Fruit fly (Drosophila melanogaster) whole organism, embryonic: ENCODE data around the gene pkaap.

ENCODE experiments used
- ATbp ChIP-seq: fragments of 200-800 bp; sonication (Bioruptor generic); optimal IDR thresholded peaks from 2 replicates; lab custom pipeline; 2017; ENCODE audit warnings: missing biosample characterization, mild to moderate bottlenecking, missing genetic modification characterization, missing genetic modification reagents
- Atf6 ChIP-seq: fragments of 200-800 bp; sonication (Bioruptor generic); IDR thresholded peaks from 2 replicates; pipeline ENCODE4 v1.3.6; 2022; ENCODE audit warnings: missing biosample characterization, missing genetic modification characterization
- CG10543 ChIP-seq: fragments of 200-800 bp; sonication (Bioruptor generic); optimal IDR thresholded peaks from 3 replicates; lab custom pipeline; 2017; ENCODE audit warnings: missing biosample characterization, mild to moderate bottlenecking, missing genetic modification characterization, moderate library complexity
- CG11504 ChIP-seq: fragments of 200-800 bp; sonication (Bioruptor generic); optimal IDR thresholded peaks from 3 replicates; lab custom pipeline; 2019; ENCODE audit warnings: missing biosample characterization, mild to moderate bottlenecking, missing genetic modification characterization, moderate library complexity
- CG13894 ChIP-seq: fragments of 200-800 bp; sonication (Bioruptor generic); optimal IDR thresholded peaks from 3 replicates; lab custom pipeline; 2018; ENCODE audit warnings: missing biosample characterization, mild to moderate bottlenecking, missing genetic modification characterization, moderate library complexity
- CG15479 ChIP-seq: fragments of 200-800 bp; sonication (Bioruptor generic); optimal IDR thresholded peaks from 3 replicates; lab custom pipeline; 2019; ENCODE audit warnings: missing biosample characterization, mild to moderate bottlenecking, missing genetic modification characterization, moderate library complexity
- CG15514 ChIP-seq: fragments of 200-800 bp; sonication (Bioruptor generic); optimal IDR thresholded peaks from 3 replicates; lab custom pipeline; 2017; ENCODE audit warnings: missing biosample characterization, missing genetic modification characterization, mild to moderate bottlenecking, moderate library complexity, missing genetic modification reagents
- CG1602 ChIP-seq: fragments of 200-800 bp; sonication (Bioruptor generic); optimal IDR thresholded peaks from 3 replicates; lab custom pipeline; 2016; ENCODE audit warnings: missing biosample characterization, missing genetic modification characterization
- CG16779 ChIP-seq: fragments of 200-800 bp; sonication (Bioruptor generic); IDR thresholded peaks from 2 replicates; pipeline ENCODE4 v1.3.6; 2022; ENCODE audit warnings: missing biosample characterization, missing genetic modification characterization
- CG17385 ChIP-seq: fragments of 200-800 bp; sonication (Bioruptor generic); optimal IDR thresholded peaks from 3 replicates; lab custom pipeline; 2018; ENCODE audit warnings: missing biosample characterization, mild to moderate bottlenecking, missing genetic modification characterization
- CG2129 ChIP-seq: fragments of 200-800 bp; sonication (Bioruptor generic); IDR thresholded peaks from 2 replicates; pipeline ENCODE4 v1.3.6; 2022; ENCODE audit warnings: missing biosample characterization, missing genetic modification characterization; ENCODE audit not compliant: partially characterized antibody
- CG2678 ChIP-seq: fragments of 200-800 bp; sonication (Bioruptor generic); optimal IDR thresholded peaks from 3 replicates; lab custom pipeline; 2019; ENCODE audit warnings: missing biosample characterization, mild to moderate bottlenecking, missing genetic modification characterization, moderate library complexity
- CG2889 ChIP-seq: fragments of 200-800 bp; sonication (Bioruptor generic); IDR thresholded peaks from 3 replicates; pipeline ENCODE4 v1.3.6; 2022; ENCODE audit warnings: missing biosample characterization, missing genetic modification characterization
- CG34376 ChIP-seq: fragments of 200-800 bp; sonication (Bioruptor generic); optimal IDR thresholded peaks from 2 replicates; lab custom pipeline; 2018; ENCODE audit warnings: missing biosample characterization, mild to moderate bottlenecking, missing genetic modification characterization
- CG3847 ChIP-seq: fragments of 200-800 bp; sonication (Bioruptor generic); IDR thresholded peaks from 2 replicates; pipeline ENCODE4 v1.3.6; 2022; ENCODE audit warnings: missing biosample characterization, missing genetic modification characterization
- CG4730 ChIP-seq: fragments of 200-800 bp; sonication (Bioruptor generic); IDR thresholded peaks from 2 replicates; pipeline ENCODE4 v1.3.6; 2022; ENCODE audit warnings: missing biosample characterization, missing genetic modification characterization
- CG4820 ChIP-seq: fragments of 200-800 bp; sonication (Bioruptor generic); optimal IDR thresholded peaks from 3 replicates; lab custom pipeline; 2016; ENCODE audit warnings: missing biosample characterization, missing genetic modification characterization
- CG6791 ChIP-seq: fragments of 200-800 bp; sonication (Bioruptor generic); IDR thresholded peaks from 3 replicates; pipeline ENCODE4 v1.3.6; 2022; ENCODE audit warnings: missing biosample characterization, missing genetic modification characterization; ENCODE audit not compliant: partially characterized antibody
- Fer1 ChIP-seq: fragments of 200-800 bp; sonication (Bioruptor generic); optimal IDR thresholded peaks from 2 replicates; lab custom pipeline; 2017; ENCODE audit warnings: missing biosample characterization, mild to moderate bottlenecking, missing genetic modification characterization
- H2.0 ChIP-seq: fragments of 200-800 bp; sonication (Bioruptor generic); IDR thresholded peaks from 2 replicates; pipeline ENCODE4 v1.3.6; 2022; ENCODE audit warnings: missing biosample characterization, missing genetic modification characterization
- Lim3 ChIP-seq: fragments of 200-800 bp; sonication (Bioruptor generic); IDR thresholded peaks from 2 replicates; pipeline ENCODE4 v1.3.6; 2022; ENCODE audit warnings: missing biosample characterization, missing genetic modification characterization
- Med ChIP-seq: fragments of 200-800 bp; sonication (Bioruptor generic); peaks from one replicate; lab custom pipeline; 2016; ENCODE audit warnings: missing biosample characterization, missing genetic modification characterization, mild to moderate bottlenecking, inconsistent platforms, moderate library complexity
- Pdp1 ChIP-seq, 2 experiments: fragments of 200-800 bp; sonication (Bioruptor generic); optimal IDR thresholded peaks; 3 replicates each; lab custom pipeline; 2016; ENCODE audit warnings: missing biosample characterization in 2 of 2, missing genetic modification characterization in 2 of 2, mild to moderate bottlenecking in 1 of 2, moderate library complexity in 1 of 2
- Sry-δ ChIP-seq: fragments of 200-800 bp; sonication (Bioruptor generic); optimal IDR thresholded peaks from 2 replicates; lab custom pipeline; 2016; ENCODE audit warnings: missing biosample characterization, missing genetic modification characterization
- abd-A ChIP-seq: fragments of 200-800 bp; sonication (Bioruptor generic); optimal IDR thresholded peaks from 3 replicates; lab custom pipeline; 2019; ENCODE audit warnings: missing biosample characterization, mild to moderate bottlenecking, missing genetic modification characterization, moderate library complexity
- al ChIP-seq: fragments of 200-800 bp; sonication (Bioruptor generic); IDR thresholded peaks from 2 replicates; pipeline ENCODE4 v1.3.6; 2022; ENCODE audit warnings: missing biosample characterization, missing genetic modification characterization
- ato ChIP-seq: fragments of 200-800 bp; sonication (Bioruptor generic); IDR thresholded peaks from 2 replicates; pipeline ENCODE4 v1.3.6; 2022; ENCODE audit warnings: missing biosample characterization, missing genetic modification characterization; ENCODE audit not compliant: partially characterized antibody
- caup ChIP-seq: fragments of 200-800 bp; sonication (Bioruptor generic); optimal IDR thresholded peaks from 3 replicates; lab custom pipeline; 2017; ENCODE audit warnings: missing biosample characterization, mild to moderate bottlenecking, missing genetic modification characterization, moderate library complexity; ENCODE audit not compliant: severe bottlenecking
- cwo ChIP-seq: fragments of 200-800 bp; sonication (Bioruptor generic); optimal IDR thresholded peaks from 3 replicates; lab custom pipeline; 2017; ENCODE audit warnings: missing biosample characterization, missing genetic modification characterization, mild to moderate bottlenecking, moderate library complexity, missing genetic modification reagents
- danr ChIP-seq: fragments of 200-800 bp; sonication (Bioruptor generic); IDR thresholded peaks from 2 replicates; pipeline ENCODE4 v1.3.6; 2022; ENCODE audit warnings: missing biosample characterization, missing genetic modification characterization
- dmrt11E ChIP-seq: fragments of 200-800 bp; sonication (Bioruptor generic); optimal IDR thresholded peaks from 3 replicates; lab custom pipeline; 2018; ENCODE audit warnings: missing biosample characterization, mild to moderate bottlenecking, missing genetic modification characterization, moderate library complexity
- dpn ChIP-seq, 2 experiments: fragments of 200-800 bp; sonication (Bioruptor generic); optimal IDR thresholded peaks; 3 replicates each; lab custom pipeline; 2016; ENCODE audit warnings: missing biosample characterization in 2 of 2, missing genetic modification characterization in 2 of 2
- exex ChIP-seq: fragments of 200-800 bp; sonication (Bioruptor generic); optimal IDR thresholded peaks from 4 replicates; lab custom pipeline; 2018; ENCODE audit warnings: missing biosample characterization, mild to moderate bottlenecking, missing genetic modification characterization, moderate library complexity
- h ChIP-seq: fragments of >200 bp; optimal IDR thresholded peaks from 2 replicates; lab custom pipeline; 2017
- mirr ChIP-seq: fragments of 200-800 bp; sonication (Bioruptor generic); optimal IDR thresholded peaks from 3 replicates; lab custom pipeline; 2018; ENCODE audit warnings: missing biosample characterization, mild to moderate bottlenecking, missing genetic modification characterization
- ro ChIP-seq: fragments of 200-800 bp; sonication (Bioruptor generic); IDR thresholded peaks from 2 replicates; pipeline ENCODE4 v1.3.6; 2022; ENCODE audit warnings: missing biosample characterization, missing genetic modification characterization
- sd ChIP-seq: fragments of 200-800 bp; sonication (Bioruptor generic); optimal IDR thresholded peaks from 3 replicates; lab custom pipeline; 2018; ENCODE audit warnings: missing biosample characterization, mild to moderate bottlenecking, missing genetic modification characterization, moderate library complexity
- sens ChIP-seq: fragments of 200-800 bp; sonication (Bioruptor generic); peaks from one replicate; lab custom pipeline; 2016; ENCODE audit warnings: missing biosample characterization, missing genetic modification characterization
- sug ChIP-seq: fragments of 200-800 bp; optimal IDR thresholded peaks from 2 replicates; lab custom pipeline; 2019; ENCODE audit warnings: missing biosample characterization, mild to moderate bottlenecking, missing genetic modification characterization, moderate library complexity
- wek ChIP-seq: fragments of 200-800 bp; sonication (Bioruptor generic); optimal IDR thresholded peaks from 3 replicates; lab custom pipeline; 2018; ENCODE audit warnings: missing biosample characterization, mild to moderate bottlenecking, missing genetic modification characterization, moderate library complexity
- wor ChIP-seq: fragments of 200-800 bp; sonication (Bioruptor generic); IDR thresholded peaks from 2 replicates; pipeline ENCODE4 v1.3.6; 2022; ENCODE audit warnings: missing biosample characterization, missing genetic modification characterization
- zfh2 ChIP-seq: fragments of 200-800 bp; sonication (Bioruptor generic); optimal IDR thresholded peaks from 2 replicates; lab custom pipeline; 2016; ENCODE audit warnings: missing biosample characterization, missing genetic modification characterization

The pkaap gene

dm6 chr2L:16319743-16320142 is 31.7 kb downstream of the pkaap start (continued):
- TF ChIP-seq CG17385 (GFP tag; lab: Kevin White, UChicago) (no peak), dmrt11E (tag; lab: Kevin White, UChicago) (no peak), CG6791 (GFP tag; lab: Robert Waterston, UW) (no peak), ro (GFP tag; lab: Robert Waterston, UW) (no peak), CG1602 (GFP tag; lab: Kevin White, UChicago) (no peak), Lim3 (GFP tag; lab: Robert Waterston, UW) (no peak), Fer1 (GFP tag; lab: Kevin White, UChicago) (peak; percentile 3), wor (GFP tag; lab: Robert Waterston, UW) (no peak), h (no peak), CG34376 (GFP tag; lab: Kevin White, UChicago) (peak; percentile 69), CG10543 (GFP tag; lab: Kevin White, UChicago) (peak; percentile 51), Med (GFP tag; lab: Kevin White, UChicago) (peak; percentile 56), H2.0 (GFP tag; lab: Robert Waterston, UW) (no peak), CG4730 (GFP tag; lab: Robert Waterston, UW) (no peak), CG2889 (GFP tag; lab: Robert Waterston, UW) (no peak), sd (tag; lab: Kevin White, UChicago) (peak; percentile 34), exex (tag; lab: Kevin White, UChicago) (peak; percentile 87), danr (no peak), CG4820 (GFP tag; lab: Kevin White, UChicago) (no peak), mirr (GFP tag; lab: Kevin White, UChicago) (peak; percentile 90), CG2678 (tag; lab: Kevin White, UChicago) (peak; percentile 32), CG11504 (tag; lab: Kevin White, UChicago) (no peak), CG15479 (GFP tag; lab: Kevin White, UChicago) (peak; percentile 77), dpn (GFP tag; optimal IDR thresholded peaks at IDR 0.05; lab: Kevin White, UChicago) (no peak), cwo (GFP tag; lab: Kevin White, UChicago) (peak; percentile 95), ato (GFP tag; lab: Robert Waterston, UW) (no peak), CG16779 (GFP tag; lab: Robert Waterston, UW) (no peak), wek (GFP tag; lab: Kevin White, UChicago) (no peak), CG3847 (GFP tag; lab: Robert Waterston, UW) (no peak), sug (tag; lab: Kevin White, UChicago) (peak; percentile 99), CG2129 (GFP tag; lab: Robert Waterston, UW) (no peak), caup (GFP tag; lab: Kevin White, UChicago) (peak; percentile 18), al (GFP tag; lab: Robert Waterston, UW) (no peak), Sry-δ (GFP tag; lab: Kevin White, UChicago) (no peak), CG15514 (GFP tag; lab: Kevin White, UChicago) (peak; percentile 2)

- TF ChIP-seq sens (GFP tag; lab: Kevin White, UChicago) (peak; percentile 63), zfh2 (no peak), abd-A (tag; lab: Kevin White, UChicago) (peak; percentile 43), CG13894 (peak; percentile 14), Atf6 (0 out of 2 replicates have a peak, but pooled peaks have one; percentile 20), Pdp1 (GFP tag; optimal IDR thresholded peaks at IDR 0.05; lab: Kevin White, UChicago) (peak in 1 of 2 experiments; percentile 29), ATbp (GFP tag; lab: Kevin White, UChicago) (no peak), Med (GFP tag; lab: Kevin White, UChicago) (peak; percentile 27)
- TF ChIP-seq, all 482 proteins: peak for 6
Measured at dm6 chr2L:16320428-16320827, 32.3 kb downstream of the pkaap start.
